Fruit fly (Drosophila melanogaster): Measurements from ENCODE around the gene TM9SF2.
A peak's percentile ranks its signal among the peaks of the same experiment; 100 is the strongest.

Gene TM9SF2

DNA sequence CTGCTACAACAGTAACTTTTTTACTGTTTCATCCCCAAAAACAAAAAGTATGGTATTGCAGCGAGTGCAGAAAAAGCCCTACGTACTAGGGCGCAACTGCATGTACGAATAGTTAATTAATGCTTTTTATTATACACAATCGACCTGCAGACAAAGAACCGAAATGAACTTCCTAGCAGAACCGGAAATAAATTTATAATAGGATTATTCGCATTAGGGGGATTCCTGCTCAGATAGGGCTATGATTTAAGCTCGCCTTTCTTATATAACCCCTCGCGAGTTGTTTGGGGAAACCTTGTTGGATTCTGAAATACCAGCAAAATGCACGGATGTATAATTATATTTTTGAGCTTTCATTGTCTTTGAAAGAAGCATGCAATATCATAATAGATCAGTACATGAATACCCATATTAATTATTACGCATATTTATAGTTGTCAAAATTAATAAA, 52.4 kb downstream of the TM9SF2 start, which contains the start of gene Cen (continued):
- TF ChIP-seq ssp (GFP tag; IDR thresholded peaks at IDR 0.05): peak; percentile 36; the same call in 1 of the 2 replicates
- TF ChIP-seq prd (optimal IDR thresholded peaks at IDR 0.05): no peak
- TF ChIP-seq prd (GFP tag; IDR thresholded peaks at IDR 0.05): 0 out of 3 replicates have a peak, but pooled peaks have one; percentile 21
- no peak for TF ChIP-seq ranshi (GFP tag; IDR thresholded peaks at IDR 0.05)
- TF ChIP-seq MESR4 (GFP tag; optimal IDR thresholded peaks at IDR 0.05): no peak
- TF ChIP-seq dati (GFP tag; IDR thresholded peaks at IDR 0.05): no peak
- no peak for TF ChIP-seq fd96Cb (tag; optimal IDR thresholded peaks at IDR 0.05)
- TF ChIP-seq chif (GFP tag; optimal IDR thresholded peaks at IDR 0.05): peak in 1 of 2 experiments; percentile 7
- TF ChIP-seq twi (tag; optimal IDR thresholded peaks at IDR 0.05): no peak
- TF ChIP-seq Vsx1 (GFP tag; optimal IDR thresholded peaks at IDR 0.05): no peak
- no peak for TF ChIP-seq ab (GFP tag; optimal IDR thresholded peaks at IDR 0.05)
- TF ChIP-seq CG18619 (GFP tag; optimal IDR thresholded peaks at IDR 0.05): peak; percentile 21
- TF ChIP-seq CG11695 (GFP tag; IDR thresholded peaks at IDR 0.05): no peak
- TF ChIP-seq mld (GFP tag; IDR thresholded peaks at IDR 0.05; ENCODE audit: partially characterized antibody): no peak
- TF ChIP-seq CG14050 (GFP tag; IDR thresholded peaks at IDR 0.05): 0 out of 3 replicates have a peak, but pooled peaks have one; percentile 34
- peak; percentile 34; the same call in 1 of the 2 replicates for TF ChIP-seq ap (GFP tag; IDR thresholded peaks at IDR 0.05)
- TF ChIP-seq CG13775 (GFP tag; optimal IDR thresholded peaks at IDR 0.05): peak; percentile 61
- peak; percentile 26 for TF ChIP-seq CG12155 (GFP tag; optimal IDR thresholded peaks at IDR 0.05)
- TF ChIP-seq Deaf1 (tag; optimal IDR thresholded peaks at IDR 0.05): no peak
- no peak for TF ChIP-seq gro (GFP tag; optimal IDR thresholded peaks at IDR 0.05)
- TF ChIP-seq CG6689 (GFP tag; IDR thresholded peaks at IDR 0.05): no peak
- no peak for TF ChIP-seq Hey (tag; optimal IDR thresholded peaks at IDR 0.05)
- TF ChIP-seq CG14710 (tag; optimal IDR thresholded peaks at IDR 0.05): peak; percentile 22
- TF ChIP-seq CG32772 (GFP tag; IDR thresholded peaks at IDR 0.05): peak; percentile 60
- no peak for TF ChIP-seq bigmax (GFP tag; optimal IDR thresholded peaks at IDR 0.05)
- peak; percentile 43 for TF ChIP-seq NC2β (GFP tag; optimal IDR thresholded peaks at IDR 0.05)
- TF ChIP-seq CG43689 (GFP tag; IDR thresholded peaks at IDR 0.05): no peak
- TF ChIP-seq chinmo (GFP tag; IDR thresholded peaks at IDR 0.05; ENCODE audit: partially characterized antibody): no peak
- no peak for TF ChIP-seq CG17802 (tag; optimal IDR thresholded peaks at IDR 0.05)
- TF ChIP-seq CG3995 (GFP tag; optimal IDR thresholded peaks at IDR 0.05): peak; percentile 67
- peak; percentile 13 for TF ChIP-seq CG30431 (GFP tag; optimal IDR thresholded peaks at IDR 0.05)
- peak; percentile 12; the same call in 1 of the 2 replicates for TF ChIP-seq seq (GFP tag; IDR thresholded peaks at IDR 0.05)
- no peak for TF ChIP-seq CG7786 (GFP tag; optimal IDR thresholded peaks at IDR 0.05)
- TF ChIP-seq CG1603 (tag; optimal IDR thresholded peaks at IDR 0.05): peak; percentile 75
- TF ChIP-seq Trl (optimal IDR thresholded peaks at IDR 0.05): no peak
- TF ChIP-seq Trl (GFP tag; optimal IDR thresholded peaks at IDR 0.05): peak; percentile 32
- TF ChIP-seq Hmx (GFP tag; optimal IDR thresholded peaks at IDR 0.05): no peak
- TF ChIP-seq Mad (GFP tag; optimal IDR thresholded peaks at IDR 0.05): peak; percentile 23
- TF ChIP-seq CG15514 (GFP tag; optimal IDR thresholded peaks at IDR 0.05): peak; percentile 47
- no peak for TF ChIP-seq Dp (GFP tag; optimal IDR thresholded peaks at IDR 0.05)
- no peak for TF ChIP-seq CHES-1-like (GFP tag; optimal IDR thresholded peaks at IDR 0.05)
- TF ChIP-seq bsh (GFP tag; optimal IDR thresholded peaks at IDR 0.05): peak in 1 of 2 experiments; percentile 10
- TF ChIP-seq tin (GFP tag; optimal IDR thresholded peaks at IDR 0.05): peak; percentile 14
- TF ChIP-seq Dbx (GFP tag; IDR thresholded peaks at IDR 0.05): no peak
- no peak for TF ChIP-seq toy (GFP tag; IDR thresholded peaks at IDR 0.05)
- peak; percentile 18 for TF ChIP-seq CG10209 (GFP tag; optimal IDR thresholded peaks at IDR 0.05)
- peak; percentile 39 for TF ChIP-seq Xbp1 (GFP tag; optimal IDR thresholded peaks at IDR 0.05)
- TF ChIP-seq HLH54F (GFP tag; optimal IDR thresholded peaks at IDR 0.05): no peak
- peak; percentile 1 for TF ChIP-seq CG7271 (tag; optimal IDR thresholded peaks at IDR 0.05)
- peak; percentile 50 for TF ChIP-seq CG30403 (GFP tag; optimal IDR thresholded peaks at IDR 0.05)
- peak; percentile 45; the same call in 1 of the 3 replicates for TF ChIP-seq Aef1 (GFP tag; IDR thresholded peaks at IDR 0.05)
